Fruit fly (Drosophila melanogaster): ENCODE data around the gene acs.

acs gene

dm6 chr3L:2004732-2005131 lies 33.3 kb downstream of the acs start (continued):
- TF ChIP-seq CG33557 (GFP tag; optimal IDR thresholded peaks at IDR 0.05) (no peak), eve (GFP tag; optimal IDR thresholded peaks at IDR 0.05) (no peak), pfk (GFP tag; optimal IDR thresholded peaks at IDR 0.05) (no peak), tx (GFP tag; optimal IDR thresholded peaks at IDR 0.05) (no peak), CG6854 (GFP tag; optimal IDR thresholded peaks at IDR 0.05) (no peak), Blimp-1 (GFP tag; optimal IDR thresholded peaks at IDR 0.05) (peak; percentile 37), scrt (GFP tag; optimal IDR thresholded peaks at IDR 0.05) (no peak), fd102C (GFP tag; optimal IDR thresholded peaks at IDR 0.05) (no peak), row (GFP tag; IDR thresholded peaks at IDR 0.05) (no peak), CTCF (GFP tag; optimal IDR thresholded peaks at IDR 0.05) (no peak), HHEX (GFP tag; optimal IDR thresholded peaks at IDR 0.05) (peak; percentile 18), CG11398 (GFP tag; optimal IDR thresholded peaks at IDR 0.05) (no peak), CG4328 (GFP tag; optimal IDR thresholded peaks at IDR 0.05) (peak; percentile 17), Dref (GFP tag; IDR thresholded peaks at IDR 0.05) (no peak), exex (tag; optimal IDR thresholded peaks at IDR 0.05) (no peak), bcd (GFP tag; optimal IDR thresholded peaks at IDR 0.05) (peak; percentile 30), CG6689 (GFP tag; IDR thresholded peaks at IDR 0.05) (no peak), CG9876 (GFP tag; optimal IDR thresholded peaks at IDR 0.05) (no peak), CG14050 (GFP tag; IDR thresholded peaks at IDR 0.05) (no peak), Meics (GFP tag; optimal IDR thresholded peaks at IDR 0.05) (no peak), CG11696 (GFP tag; IDR thresholded peaks at IDR 0.05) (0 out of 2 replicates have a peak, but pooled peaks have one; percentile 39), sima (GFP tag; optimal IDR thresholded peaks at IDR 0.05) (no peak), unc-4 (GFP tag; IDR thresholded peaks at IDR 0.05; ENCODE audit: partially characterized antibody) (no peak), pan (optimal IDR thresholded peaks at IDR 0.05) (no peak), pan (GFP tag; optimal IDR thresholded peaks at IDR 0.05 in 1 of 2, IDR thresholded peaks at IDR 0.05 in 1 of 2) (no peak), CG18476 (GFP tag; optimal IDR thresholded peaks at IDR 0.05) (no peak), NfI (GFP tag; optimal IDR thresholded peaks at IDR 0.05) (no peak), Usf (GFP tag; optimal IDR thresholded peaks at IDR 0.05) (no peak), kah (GFP tag; optimal IDR thresholded peaks at IDR 0.05) (no peak), CG18011 (GFP tag; optimal IDR thresholded peaks at IDR 0.05) (no peak), NC2α (GFP tag; optimal IDR thresholded peaks at IDR 0.05) (no peak), Sry-β (GFP tag; optimal IDR thresholded peaks at IDR 0.05) (no peak), CG34376 (GFP tag; optimal IDR thresholded peaks at IDR 0.05) (no peak), Ada2b (GFP tag; IDR thresholded peaks at IDR 0.05) (no peak), mam (GFP tag; optimal IDR thresholded peaks at IDR 0.05) (no peak), CG30403 (GFP tag; optimal IDR thresholded peaks at IDR 0.05) (no peak), z (GFP tag; IDR thresholded peaks at IDR 0.05) (no peak), Dad (GFP tag; optimal IDR thresholded peaks at IDR 0.05) (no peak), Gsc (GFP tag; IDR thresholded peaks at IDR 0.05) (no peak), Ets65A (GFP tag) (no peak), h (optimal IDR thresholded peaks at IDR 0.05) (no peak), Hr78 (GFP tag; optimal IDR thresholded peaks at IDR 0.05) (no peak), CG2875 (GFP tag; optimal IDR thresholded peaks at IDR 0.05) (peak; percentile 19), yki (optimal IDR thresholded peaks at IDR 0.05) (no peak), CG12104 (GFP tag; optimal IDR thresholded peaks at IDR 0.05) (no peak), CG10321 (GFP tag; IDR thresholded peaks at IDR 0.05) (no peak), gro (GFP tag; optimal IDR thresholded peaks at IDR 0.05) (no peak), tna (GFP tag; IDR thresholded peaks at IDR 0.05; ENCODE audit: partially characterized antibody) (no peak), bsh (GFP tag; optimal IDR thresholded peaks at IDR 0.05) (no peak), sc (optimal IDR thresholded peaks at IDR 0.05) (no peak), sc (GFP tag; optimal IDR thresholded peaks at IDR 0.05) (no peak), ind (GFP tag; optimal IDR thresholded peaks at IDR 0.05) (no peak), fru (optimal IDR thresholded peaks at IDR 0.05) (no peak), onecut (GFP tag; IDR thresholded peaks at IDR 0.05) (0 out of 2 replicates have a peak, but pooled peaks have one; percentile 15)

Measured in whole organism, embryonic.